Worm (Caenorhabditis elegans): ENCODE data around the gene M162.15.

DNA sequence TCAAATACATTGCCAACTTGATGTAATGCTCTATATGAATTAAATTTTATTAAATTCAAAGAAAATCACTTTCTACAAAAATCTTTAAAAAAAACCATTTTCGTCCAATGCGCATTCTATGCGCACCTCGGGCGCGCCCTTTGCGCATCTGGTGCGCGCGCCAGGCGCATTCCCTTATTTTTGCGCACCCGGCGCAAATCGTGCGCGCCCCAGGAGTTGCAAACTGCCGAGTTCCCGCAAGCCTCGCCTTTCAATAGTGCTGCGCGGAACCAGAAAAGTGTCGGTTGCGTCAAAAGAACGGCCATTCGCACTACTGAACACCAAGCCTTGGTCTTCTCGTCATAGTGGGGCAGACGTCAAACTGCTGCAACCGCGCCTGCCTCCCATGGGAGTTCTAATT, 37.8 kb downstream of the M162.15 start:
- no peak for TF ChIP-seq ceh-45 (GFP tag; IDR thresholded peaks at IDR 0.05)
- no peak for TF ChIP-seq ceh-48 (tag; optimal IDR thresholded peaks at IDR 0.05)
- no peak for TF ChIP-seq pha-4 (tag; optimal IDR thresholded peaks at IDR 0.05)
- no peak for TF ChIP-seq nhr-232 (tag; optimal IDR thresholded peaks at IDR 0.05)
- no peak for TF ChIP-seq zip-5 (tag; optimal IDR thresholded peaks at IDR 0.05)
- TF ChIP-seq ceh-14 (tag; optimal IDR thresholded peaks at IDR 0.05) = no peak
- TF ChIP-seq nfya-1 (tag; optimal IDR thresholded peaks at IDR 0.05) = no peak
- no peak for TF ChIP-seq unc-86 (tag; optimal IDR thresholded peaks at IDR 0.05)
- TF ChIP-seq hlh-8 (tag; optimal IDR thresholded peaks at IDR 0.05) = no peak
- TF ChIP-seq madf-2 (tag; optimal IDR thresholded peaks at IDR 0.05) = no peak
- TF ChIP-seq fkh-6 (tag; optimal IDR thresholded peaks at IDR 0.05) = no peak
- no peak for TF ChIP-seq K02D7.2 (tag; optimal IDR thresholded peaks at IDR 0.05)
- TF ChIP-seq ets-4 (tag; optimal IDR thresholded peaks at IDR 0.05) = no peak
- TF ChIP-seq pros-1 (tag; optimal IDR thresholded peaks at IDR 0.05) = no peak

Measured in whole organism, late embryonic.